Worm (Caenorhabditis elegans): ENCODE measurements around the gene ced-5.

Gene ced-5

ce11 chrIV:10511432-10511831 lies 27.5 kb downstream of the ced-5 start:
- TF ChIP-seq unc-62 (GFP tag; optimal IDR thresholded peaks at IDR 0.05 in 1 of 2) (peak in 1 of 2 experiments; percentile 83), unc-62 (tag; optimal IDR thresholded peaks at IDR 0.05) (no peak), zip-2 (tag; optimal IDR thresholded peaks at IDR 0.05) (no peak), nhr-11 (tag; optimal IDR thresholded peaks at IDR 0.05) (no peak), attf-4 (tag; optimal IDR thresholded peaks at IDR 0.05) (no peak), hif-1 (tag; optimal IDR thresholded peaks at IDR 0.05) (peak in 1 of 2 experiments; percentile 80), nhr-42 (GFP tag; IDR thresholded peaks at IDR 0.05) (no peak), lir-3 (tag; optimal IDR thresholded peaks at IDR 0.05) (no peak), egl-27 (tag; optimal IDR thresholded peaks at IDR 0.05) (no peak), spr-3 (GFP tag; optimal IDR thresholded peaks at IDR 0.05) (no peak), hlh-30 (tag; optimal IDR thresholded peaks at IDR 0.05; ENCODE audit: insufficient read depth) (peak; percentile 37), rbr-2 (tag; optimal IDR thresholded peaks at IDR 0.05) (no peak), mep-1 (tag; optimal IDR thresholded peaks at IDR 0.05) (peak; percentile 48), php-3 (GFP tag; IDR thresholded peaks at IDR 0.05) (peak; percentile 59; the same call in 1 of the 2 replicates), egl-43 (GFP tag; IDR thresholded peaks at IDR 0.05) (no peak), F37D6.2 (tag; optimal IDR thresholded peaks at IDR 0.05) (no peak), nhr-6 (tag; optimal IDR thresholded peaks at IDR 0.05) (no peak), nhr-102 (tag; optimal IDR thresholded peaks at IDR 0.05) (peak; percentile 61), mdl-1 (tag; optimal IDR thresholded peaks at IDR 0.05) (no peak), Y48G9A.11 (GFP tag; IDR thresholded peaks at IDR 0.05) (no peak), sdz-12 (GFP tag; optimal IDR thresholded peaks at IDR 0.05) (no peak), nhr-76 (tag; optimal IDR thresholded peaks at IDR 0.05) (no peak), nhr-41 (GFP tag; IDR thresholded peaks at IDR 0.05) (no peak), lin-29 (GFP tag; IDR thresholded peaks at IDR 0.05) (no peak), mdt-29 (GFP tag; IDR thresholded peaks at IDR 0.05) (peak; percentile 81), fkh-10 (GFP tag; optimal IDR thresholded peaks at IDR 0.05) (peak; percentile 37), daf-16 (GFP tag; optimal IDR thresholded peaks at IDR 0.05) (peak in 1 of 2 experiments; percentile 19), daf-16 (tag; optimal IDR thresholded peaks at IDR 0.05) (peak; percentile 98), fos-1 (tag; optimal IDR thresholded peaks at IDR 0.05) (no peak), tag-97 (GFP tag; IDR thresholded peaks at IDR 0.05) (no peak), nhr-25 (tag; optimal IDR thresholded peaks at IDR 0.05; ENCODE audit: borderline replicate concordance, insufficient read depth) (no peak), pqm-1 (tag; optimal IDR thresholded peaks at IDR 0.05) (no peak), snpc-4 (tag; optimal IDR thresholded peaks at IDR 0.05) (no peak), R02D3.7 (tag; optimal IDR thresholded peaks at IDR 0.05) (no peak), zag-1 (tag; optimal IDR thresholded peaks at IDR 0.05) (no peak), zip-11 (GFP tag; IDR thresholded peaks at IDR 0.05) (no peak), lin-39 (tag; optimal IDR thresholded peaks at IDR 0.05) (no peak), T20F7.1 (GFP tag; optimal IDR thresholded peaks at IDR 0.05) (peak; percentile 18), nhr-237 (tag; optimal IDR thresholded peaks at IDR 0.05) (no peak), pha-4 (GFP tag; IDR thresholded peaks at IDR 0.05) (peak; percentile 21; the same call in 1 of the 2 replicates), pha-4 (tag; optimal IDR thresholded peaks at IDR 0.05) (no peak), ama-1 (optimal IDR thresholded peaks at IDR 0.05) (no peak), saeg-2 (GFP tag; IDR thresholded peaks at IDR 0.05) (no peak), Y5F2A.4 (GFP tag; optimal IDR thresholded peaks at IDR 0.05) (no peak), lin-38 (GFP tag; IDR thresholded peaks at IDR 0.05) (peak; percentile 19; the same call in 1 of the 2 replicates), unc-130 (GFP tag; optimal IDR thresholded peaks at IDR 0.05) (no peak), D1046.2 (GFP tag; IDR thresholded peaks at IDR 0.05) (no peak), lin-15B (tag; optimal IDR thresholded peaks at IDR 0.05) (no peak), aha-1 (tag) (peak; percentile 92), hlh-11 (tag; optimal IDR thresholded peaks at IDR 0.05) (peak; percentile 89), aly-2 (tag; optimal IDR thresholded peaks at IDR 0.05) (no peak), T26A8.4 (GFP tag; IDR thresholded peaks at IDR 0.05) (peak; percentile 18; the same call in 1 of the 2 replicates), mxl-2 (GFP tag; conservative IDR thresholded peaks at IDR 0.05) (no peak), ztf-11 (tag; optimal IDR thresholded peaks at IDR 0.05) (no peak)

All from whole organism, L4 larva.